Worm (Caenorhabditis elegans) whole organism, L4 larva: ENCODE data around the gene irg-5.

Experiments
- attf-4 ChIP-seq: sonication (generic microtip); optimal IDR thresholded peaks from 3 replicates; lab custom pipeline; 2017; ENCODE audit warnings: missing biosample characterization, missing genetic modification characterization
- ceh-82 ChIP-seq: sonication (generic microtip); optimal IDR thresholded peaks from 2 replicates; lab custom pipeline; 2017; ENCODE audit warnings: missing biosample characterization, missing genetic modification characterization
- fkh-10 ChIP-seq: fragments of 150-350 bp; optimal IDR thresholded peaks from 2 replicates; lab custom pipeline; 2014; ENCODE audit warnings: missing biosample characterization, missing genetic modification reagents, missing genetic modification characterization
- mdl-1 ChIP-seq, 2 experiments: fragments of 150-350 bp in 1 of 2; sonication (generic microtip) in 1 of 2; optimal IDR thresholded peaks; 2 replicates each; lab custom pipeline; 2014 to 2017; ENCODE audit warnings: missing biosample characterization in 2 of 2, missing genetic modification characterization in 2 of 2
- vab-7 ChIP-seq: fragments of 200-800 bp; sonication (Bioruptor generic); IDR thresholded peaks from 2 replicates; pipeline ENCODE4 v1.3.6; 2022; ENCODE audit warnings: missing genetic modification reagents, missing genetic modification characterization, missing compliant biosample characterization
- zag-1 ChIP-seq: fragments of 150-350 bp; optimal IDR thresholded peaks from 2 replicates; lab custom pipeline; 2014; ENCODE audit warnings: missing biosample characterization, missing genetic modification characterization

- TF ChIP-seq attf-4 (tag; lab: Kevin White, UChicago) (no peak), vab-7 (GFP tag; lab: Robert Waterston, UW) (no peak), ceh-82 (tag; lab: Kevin White, UChicago) (no peak), mdl-1 (tag; optimal IDR thresholded peaks at IDR 0.05; lab: Kevin White, UChicago) (no peak), zag-1 (tag; lab: Kevin White, UChicago) (no peak), fkh-10 (no peak)
Observed at ce11 chrV:13716531-13716930, 21.7 kb downstream of the irg-5 start, which contains the start of gene T01D3.6.
